Worm (Caenorhabditis elegans) whole organism, L1 larva: ENCODE results near the gene cpg-1.

ENCODE experiments used
- ceh-82 ChIP-seq, 3 experiments: fragments of 150-350 bp in 1 of 3; sonication (generic microtip) in 2 of 3; optimal IDR thresholded peaks; 2 replicates each; lab custom pipeline; 2014 to 2017; ENCODE audit warnings: missing biosample characterization in 3 of 3, missing genetic modification characterization in 3 of 3
- efl-1 ChIP-seq, 4 experiments: fragments of 150-350 bp; optimal IDR thresholded peaks in 3 of 4; peaks in 1 of 4; 1 replicate in 1 of 4; 2 replicates in 3 of 4; lab custom pipeline; 2014; ENCODE audit warnings: missing biosample characterization in 2 of 4, missing genetic modification characterization in 2 of 4, missing genetic modification reagents in 2 of 4
- elt-3 ChIP-seq, 6 experiments: fragments of 150-350 bp in 1 of 6; sonication (generic microtip); optimal IDR thresholded peaks; 2 replicates each; lab custom pipeline; 2017 to 2018; ENCODE audit warnings: missing biosample characterization in 6 of 6, missing genetic modification characterization in 6 of 6, inconsistent platforms in 1 of 6
- fos-1 ChIP-seq: fragments of 150-350 bp; optimal IDR thresholded peaks from 2 replicates; lab custom pipeline; 2014; ENCODE audit warnings: missing biosample characterization, missing genetic modification characterization
- mep-1 ChIP-seq: fragments of 150-350 bp; optimal IDR thresholded peaks from 2 replicates; lab custom pipeline; 2014; ENCODE audit warnings: missing biosample characterization, missing genetic modification characterization
- nhr-237 ChIP-seq: fragments of 150-350 bp; optimal IDR thresholded peaks from 2 replicates; lab custom pipeline; 2014; ENCODE audit warnings: missing biosample characterization, missing genetic modification characterization
- nhr-90 ChIP-seq: sonication (generic microtip); optimal IDR thresholded peaks from 2 replicates; lab custom pipeline; 2016; ENCODE audit warnings: mild to moderate bottlenecking, missing genetic modification characterization, missing compliant biosample characterization; ENCODE audit not compliant: poor library complexity
- sptf-1 ChIP-seq: fragments of 150-350 bp; optimal IDR thresholded peaks from 2 replicates; lab custom pipeline; 2014; ENCODE audit warnings: missing biosample characterization, missing genetic modification characterization

ce11 chrIII:4476806-4477205 lies 12.4 kb upstream of the cpg-1 start:
- TF ChIP-seq nhr-90 (tag; lab: Kevin White, UChicago) (no peak), elt-3 (tag; optimal IDR thresholded peaks at IDR 0.05; lab: Kevin White, UChicago) (no peak), sptf-1 (tag; lab: Kevin White, UChicago) (no peak), ceh-82 (tag; optimal IDR thresholded peaks at IDR 0.05; lab: Kevin White, UChicago) (no peak), mep-1 (tag; lab: Kevin White, UChicago) (no peak), nhr-237 (tag; lab: Kevin White, UChicago) (no peak), fos-1 (tag; lab: Kevin White, UChicago) (no peak), efl-1 (optimal IDR thresholded peaks at IDR 0.05; lab: Kevin White, UChicago) (no peak), efl-1 (GFP tag; optimal IDR thresholded peaks at IDR 0.05 in 1 of 2; lab: Kevin White, UChicago) (no peak)
